Fruit fly (Drosophila melanogaster): ENCODE data around the gene alph.
A peak's percentile ranks its signal among the peaks of the same experiment; 100 is the strongest.

alph gene

dm6 chr3R:29581420-29581819, 10.2 kb upstream of the alph start (continued):
- TF ChIP-seq Hmx (GFP tag; optimal IDR thresholded peaks at IDR 0.05) (no peak), Sry-β (GFP tag; optimal IDR thresholded peaks at IDR 0.05) (no peak), Optix (GFP tag; IDR thresholded peaks at IDR 0.05) (no peak), CG15073 (GFP tag; optimal IDR thresholded peaks at IDR 0.05) (no peak), CG10431 (GFP tag; optimal IDR thresholded peaks at IDR 0.05) (no peak), trem (tag; optimal IDR thresholded peaks at IDR 0.05) (peak; percentile 44), CG11504 (tag; optimal IDR thresholded peaks at IDR 0.05) (peak; percentile 71), tx (GFP tag; optimal IDR thresholded peaks at IDR 0.05) (no peak), CG8089 (GFP tag; optimal IDR thresholded peaks at IDR 0.05) (no peak), Tbp (GFP tag; optimal IDR thresholded peaks at IDR 0.05) (no peak), aop (GFP tag; IDR thresholded peaks at IDR 0.05) (no peak), klu (GFP tag; IDR thresholded peaks at IDR 0.05) (no peak), slp2 (GFP tag; optimal IDR thresholded peaks at IDR 0.05) (no peak), cg (GFP tag; optimal IDR thresholded peaks at IDR 0.05) (no peak), Chrac-16 (GFP tag; optimal IDR thresholded peaks at IDR 0.05) (peak; percentile 16), mld (GFP tag; IDR thresholded peaks at IDR 0.05; ENCODE audit: partially characterized antibody) (no peak), Atf6 (GFP tag; IDR thresholded peaks at IDR 0.05) (no peak), MBD-R2 (GFP tag; IDR thresholded peaks at IDR 0.05) (no peak), CG17568 (GFP tag; optimal IDR thresholded peaks at IDR 0.05) (peak; percentile 21), CG10543 (GFP tag; optimal IDR thresholded peaks at IDR 0.05) (peak; percentile 11), danr (GFP tag; IDR thresholded peaks at IDR 0.05) (no peak), CG11085 (GFP tag; IDR thresholded peaks at IDR 0.05) (no peak), CG5180 (GFP tag; optimal IDR thresholded peaks at IDR 0.05) (no peak), tup (GFP tag; optimal IDR thresholded peaks at IDR 0.05) (no peak), lilli (GFP tag; optimal IDR thresholded peaks at IDR 0.05) (no peak), disco-r (GFP tag; optimal IDR thresholded peaks at IDR 0.05) (no peak), CG16815 (GFP tag; optimal IDR thresholded peaks at IDR 0.05) (peak; percentile 36), bbx (GFP tag; IDR thresholded peaks at IDR 0.05; ENCODE audit: partially characterized antibody) (no peak), D (optimal IDR thresholded peaks at IDR 0.05) (no peak), D (GFP tag; optimal IDR thresholded peaks at IDR 0.05) (peak; percentile 66), Usf (GFP tag; optimal IDR thresholded peaks at IDR 0.05) (no peak), Oli (tag; optimal IDR thresholded peaks at IDR 0.05) (peak; percentile 48), Trl (optimal IDR thresholded peaks at IDR 0.05) (no peak), Trl (GFP tag; optimal IDR thresholded peaks at IDR 0.05) (no peak), luna (GFP tag; optimal IDR thresholded peaks at IDR 0.05) (no peak), Poxn (GFP tag; IDR thresholded peaks at IDR 0.05) (no peak), stwl (tag; optimal IDR thresholded peaks at IDR 0.05) (no peak), trh (GFP tag; optimal IDR thresholded peaks at IDR 0.05) (no peak), gcm (GFP tag; optimal IDR thresholded peaks at IDR 0.05) (peak; percentile 41), Hr3 (GFP tag; optimal IDR thresholded peaks at IDR 0.05) (no peak), CG1529 (GFP tag; optimal IDR thresholded peaks at IDR 0.05) (peak; percentile 29), Asciz (GFP tag; optimal IDR thresholded peaks at IDR 0.05) (no peak), cad (GFP tag; optimal IDR thresholded peaks at IDR 0.05) (no peak), Six4 (GFP tag; optimal IDR thresholded peaks at IDR 0.05) (no peak), C15 (GFP tag; IDR thresholded peaks at IDR 0.05) (no peak), dmrt11E (tag; optimal IDR thresholded peaks at IDR 0.05) (peak; percentile 74), CG1602 (GFP tag; optimal IDR thresholded peaks at IDR 0.05) (peak; percentile 16), corto (GFP tag; optimal IDR thresholded peaks at IDR 0.05) (no peak), grn (GFP tag; optimal IDR thresholded peaks at IDR 0.05) (no peak), prd (optimal IDR thresholded peaks at IDR 0.05) (no peak), prd (GFP tag; IDR thresholded peaks at IDR 0.05) (0 out of 3 replicates have a peak, but pooled peaks have one; percentile 18), wek (GFP tag; optimal IDR thresholded peaks at IDR 0.05) (no peak), lmd (GFP tag; IDR thresholded peaks at IDR 0.05) (no peak)

All from whole organism, embryonic.